Worm (Caenorhabditis elegans) whole organism, L1 larva: ENCODE data around the gene islo-1.

ENCODE experiments used
- C04F5.9 ChIP-seq: sonication (generic microtip); optimal IDR thresholded peaks from 2 replicates; lab custom pipeline; 2016; ENCODE audit warnings: missing genetic modification characterization, missing compliant biosample characterization
- C16A3.4 ChIP-seq: fragments of 150-350 bp; optimal IDR thresholded peaks from 2 replicates; lab custom pipeline; 2014; ENCODE audit warnings: missing biosample characterization, missing genetic modification characterization
- C34B4.2 ChIP-seq: sonication (generic microtip); optimal IDR thresholded peaks from 2 replicates; lab custom pipeline; 2017; ENCODE audit warnings: mild to moderate bottlenecking, missing genetic modification characterization, missing compliant biosample characterization
- aha-1 ChIP-seq: fragments of 150-350 bp; optimal IDR thresholded peaks from 2 replicates; lab custom pipeline; 2014; ENCODE audit warnings: missing biosample characterization, missing genetic modification characterization
- ama-1 ChIP-seq: fragments of 150-350 bp; optimal IDR thresholded peaks from 2 replicates; lab custom pipeline; 2014
- blmp-1 ChIP-seq: fragments of 150-350 bp; optimal IDR thresholded peaks from 2 replicates; lab custom pipeline; 2014; ENCODE audit warnings: missing biosample characterization, missing genetic modification characterization
- ceh-63 ChIP-seq: fragments of 200-800 bp; sonication (Bioruptor generic); optimal IDR thresholded peaks from 2 replicates; lab custom pipeline; 2018; ENCODE audit warnings: mild to moderate bottlenecking, missing genetic modification characterization, missing compliant biosample characterization
- ceh-8 ChIP-seq: fragments of 200-800 bp; sonication (Bioruptor generic); optimal IDR thresholded peaks from 2 replicates; lab custom pipeline; 2018; ENCODE audit warnings: mild to moderate bottlenecking, missing genetic modification characterization, moderate library complexity, missing compliant biosample characterization
- ceh-82 ChIP-seq, 3 experiments: fragments of 150-350 bp in 1 of 3; sonication (generic microtip) in 2 of 3; optimal IDR thresholded peaks; 2 replicates each; lab custom pipeline; 2014 to 2017; ENCODE audit warnings: missing biosample characterization in 3 of 3, missing genetic modification characterization in 3 of 3
- ceh-88 ChIP-seq: fragments of 200-800 bp; sonication (Bioruptor generic); IDR thresholded peaks from 2 replicates; pipeline ENCODE4 v1.3.6; 2022; ENCODE audit warnings: missing genetic modification characterization, missing compliant biosample characterization
- efl-1 ChIP-seq, 4 experiments: fragments of 150-350 bp; optimal IDR thresholded peaks in 3 of 4; peaks in 1 of 4; 1 replicate in 1 of 4; 2 replicates in 3 of 4; lab custom pipeline; 2014; ENCODE audit warnings: missing biosample characterization in 2 of 4, missing genetic modification characterization in 2 of 4, missing genetic modification reagents in 2 of 4
- egl-13 ChIP-seq: sonication (generic microtip); optimal IDR thresholded peaks from 2 replicates; lab custom pipeline; 2016; ENCODE audit warnings: missing genotype, missing genetic modification reagents, missing genetic modification characterization, missing compliant biosample characterization
- elt-2 ChIP-seq: sonication (generic microtip); optimal IDR thresholded peaks from 2 replicates; lab custom pipeline; 2016; ENCODE audit warnings: missing genetic modification characterization, mild to moderate bottlenecking, inconsistent platforms, missing compliant biosample characterization, missing genetic modification reagents
- fkh-10 ChIP-seq: sonication (generic microtip); optimal IDR thresholded peaks from 2 replicates; lab custom pipeline; 2017; ENCODE audit warnings: missing biosample characterization, missing genetic modification reagents, missing genetic modification characterization
- fkh-4 ChIP-seq: sonication (generic microtip); optimal IDR thresholded peaks from 2 replicates; lab custom pipeline; 2016; ENCODE audit warnings: missing compliant biosample characterization, missing genetic modification characterization, borderline replicate concordance
- fkh-8 ChIP-seq: sonication (generic microtip); optimal IDR thresholded peaks from 2 replicates; lab custom pipeline; 2016; ENCODE audit warnings: mild to moderate bottlenecking, missing genetic modification characterization, missing compliant biosample characterization
- fos-1 ChIP-seq: fragments of 150-350 bp; optimal IDR thresholded peaks from 2 replicates; lab custom pipeline; 2014; ENCODE audit warnings: missing biosample characterization, missing genetic modification characterization
- grh-1 ChIP-seq: fragments of 200-800 bp; sonication (Bioruptor generic); IDR thresholded peaks from 2 replicates; pipeline ENCODE4 v1.3.6; 2022; ENCODE audit warnings: missing genetic modification reagents, missing genetic modification characterization, missing compliant biosample characterization
- hlh-17 ChIP-seq: fragments of 200-800 bp; sonication (Bioruptor generic); optimal IDR thresholded peaks from 2 replicates; lab custom pipeline; 2018; ENCODE audit warnings: missing genetic modification characterization, mild to moderate bottlenecking, missing compliant biosample characterization, moderate library complexity, borderline replicate concordance
- hlh-4 ChIP-seq: sonication (generic microtip); optimal IDR thresholded peaks from 2 replicates; lab custom pipeline; 2016; ENCODE audit warnings: mild to moderate bottlenecking, missing genetic modification characterization, missing compliant biosample characterization
- hpl-2 ChIP-seq: fragments of 150-350 bp; optimal IDR thresholded peaks from 2 replicates; lab custom pipeline; 2014; ENCODE audit warnings: missing biosample characterization, missing genetic modification reagents, missing genetic modification characterization
- irx-1 ChIP-seq: sonication (generic microtip); optimal IDR thresholded peaks from 2 replicates; lab custom pipeline; 2016; ENCODE audit warnings: missing genetic modification characterization, missing compliant biosample characterization
- isw-1 ChIP-seq: fragments of 200-800 bp; sonication (Bioruptor generic); IDR thresholded peaks from 2 replicates; pipeline ENCODE4 v1.3.6; 2022; ENCODE audit warnings: missing genetic modification characterization, missing compliant biosample characterization
- lin-14 ChIP-seq: fragments of 200-800 bp; sonication (Bioruptor generic); optimal IDR thresholded peaks from 2 replicates; lab custom pipeline; 2018; ENCODE audit warnings: mild to moderate bottlenecking, missing genetic modification characterization, moderate library complexity, missing compliant biosample characterization
- lin-15B ChIP-seq: fragments of 150-350 bp; sonication (generic microtip); optimal IDR thresholded peaks from 3 replicates; lab custom pipeline; 2014; ENCODE audit warnings: missing biosample characterization, missing genetic modification characterization
- lin-35 ChIP-seq, 2 experiments: fragments of 150-350 bp; optimal IDR thresholded peaks; 2 replicates each; lab custom pipeline; 2014; ENCODE audit warnings: missing biosample characterization in 2 of 2, missing genetic modification characterization in 2 of 2, missing genetic modification reagents in 2 of 2
- lin-39 ChIP-seq: fragments of 150-350 bp; optimal IDR thresholded peaks from 2 replicates; lab custom pipeline; 2014; ENCODE audit warnings: missing biosample characterization, missing genetic modification reagents, missing genetic modification characterization
- lir-3 ChIP-seq: sonication (generic microtip); optimal IDR thresholded peaks from 2 replicates; lab custom pipeline; 2016; ENCODE audit warnings: mild to moderate bottlenecking, missing genetic modification characterization, moderate library complexity, missing compliant biosample characterization; ENCODE audit not compliant: poor library complexity
- mef-2 ChIP-seq: fragments of 150-350 bp; optimal IDR thresholded peaks from 2 replicates; lab custom pipeline; 2014; ENCODE audit warnings: missing biosample characterization, missing genetic modification characterization
- mep-1 ChIP-seq: fragments of 150-350 bp; optimal IDR thresholded peaks from 2 replicates; lab custom pipeline; 2014; ENCODE audit warnings: missing biosample characterization, missing genetic modification characterization
- nhr-11 ChIP-seq: fragments of 150-350 bp; optimal IDR thresholded peaks from 2 replicates; lab custom pipeline; 2014; ENCODE audit warnings: missing biosample characterization, missing genetic modification characterization
- nhr-12 ChIP-seq: sonication (generic microtip); optimal IDR thresholded peaks from 2 replicates; lab custom pipeline; 2017; ENCODE audit warnings: missing biosample characterization, missing genetic modification characterization
- nhr-19 ChIP-seq: fragments of 200-800 bp; sonication (Bioruptor generic); conservative IDR thresholded peaks from 2 replicates; pipeline ENCODE4 v1.3.6; 2022; ENCODE audit warnings: missing genetic modification characterization, missing compliant biosample characterization
- nhr-20 ChIP-seq: sonication (generic microtip); optimal IDR thresholded peaks from 2 replicates; lab custom pipeline; 2016; ENCODE audit warnings: mild to moderate bottlenecking, missing genetic modification characterization, missing compliant biosample characterization
- nhr-237 ChIP-seq: fragments of 150-350 bp; optimal IDR thresholded peaks from 2 replicates; lab custom pipeline; 2014; ENCODE audit warnings: missing biosample characterization, missing genetic modification characterization
- nhr-47 ChIP-seq: sonication (generic microtip); optimal IDR thresholded peaks from 2 replicates; lab custom pipeline; 2016; ENCODE audit warnings: mild to moderate bottlenecking, missing genetic modification characterization, moderate library complexity, missing compliant biosample characterization
- nhr-71 ChIP-seq: sonication (generic microtip); optimal IDR thresholded peaks from 2 replicates; lab custom pipeline; 2016; ENCODE audit warnings: mild to moderate bottlenecking, missing genetic modification characterization, moderate library complexity, missing compliant biosample characterization
- nhr-77 ChIP-seq: fragments of 150-350 bp; optimal IDR thresholded peaks from 2 replicates; lab custom pipeline; 2014; ENCODE audit warnings: missing biosample characterization, missing genetic modification characterization
- pag-3 ChIP-seq: sonication (generic microtip); optimal IDR thresholded peaks from 2 replicates; lab custom pipeline; 2017; ENCODE audit warnings: missing genetic modification characterization, mild to moderate bottlenecking, missing compliant biosample characterization, antibody characterized with exemption, borderline replicate concordance; ENCODE audit not compliant: insufficient read depth
- pqm-1 ChIP-seq: sonication (generic microtip); optimal IDR thresholded peaks from 3 replicates; lab custom pipeline; 2017; ENCODE audit warnings: missing biosample characterization, missing genetic modification characterization
- rnt-1 ChIP-seq: sonication (generic microtip); optimal IDR thresholded peaks from 2 replicates; lab custom pipeline; 2016; ENCODE audit warnings: mild to moderate bottlenecking, missing genetic modification characterization, moderate library complexity, missing compliant biosample characterization
- snpc-4 ChIP-seq: fragments of 150-350 bp; optimal IDR thresholded peaks from 2 replicates; lab custom pipeline; 2014; ENCODE audit warnings: missing biosample characterization, missing genetic modification characterization
- snu-23 ChIP-seq: sonication (generic microtip); optimal IDR thresholded peaks from 2 replicates; lab custom pipeline; 2016; ENCODE audit warnings: missing genetic modification characterization, missing compliant biosample characterization
- sptf-1 ChIP-seq: fragments of 150-350 bp; optimal IDR thresholded peaks from 2 replicates; lab custom pipeline; 2014; ENCODE audit warnings: missing biosample characterization, missing genetic modification characterization
- swsn-7 ChIP-seq: sonication (generic microtip); optimal IDR thresholded peaks from 2 replicates; lab custom pipeline; 2016; ENCODE audit warnings: missing genetic modification characterization, missing compliant biosample characterization
- tlp-1 ChIP-seq: fragments of 150-350 bp; optimal IDR thresholded peaks from 2 replicates; lab custom pipeline; 2014; ENCODE audit warnings: missing biosample characterization, missing genetic modification characterization
- unc-130 ChIP-seq: fragments of 150-350 bp; optimal IDR thresholded peaks from 2 replicates; lab custom pipeline; 2017; ENCODE audit warnings: missing biosample characterization, missing genetic modification characterization, inconsistent platforms
- unc-86 ChIP-seq: sonication (generic microtip); optimal IDR thresholded peaks from 2 replicates; lab custom pipeline; 2016; ENCODE audit warnings: missing genetic modification characterization, missing compliant biosample characterization
- unc-98 ChIP-seq: fragments of 200-800 bp; sonication (Bioruptor generic); IDR thresholded peaks from 2 replicates; pipeline ENCODE4 v1.3.6; 2022; ENCODE audit warnings: missing genetic modification characterization, missing compliant biosample characterization
- vab-15 ChIP-seq: sonication (generic microtip); optimal IDR thresholded peaks from 2 replicates; lab custom pipeline; 2017; ENCODE audit warnings: missing genotype, mild to moderate bottlenecking, missing genetic modification characterization, missing compliant biosample characterization
- zip-4 ChIP-seq: fragments of 200-800 bp; sonication (Bioruptor generic); optimal IDR thresholded peaks from 2 replicates; lab custom pipeline; 2018; ENCODE audit warnings: mild to moderate bottlenecking, missing genetic modification characterization, moderate library complexity, missing compliant biosample characterization
- ztf-11 ChIP-seq, 2 experiments: sonication (generic microtip); optimal IDR thresholded peaks; 2 replicates each; lab custom pipeline; 2016 to 2017; ENCODE audit warnings: missing genetic modification characterization in 2 of 2, missing biosample characterization in 1 of 2, missing compliant biosample characterization in 1 of 2
- ztf-4 ChIP-seq: fragments of 150-350 bp; optimal IDR thresholded peaks from 2 replicates; lab custom pipeline; 2014; ENCODE audit warnings: missing biosample characterization, missing genetic modification characterization

islo-1 gene

DNA sequence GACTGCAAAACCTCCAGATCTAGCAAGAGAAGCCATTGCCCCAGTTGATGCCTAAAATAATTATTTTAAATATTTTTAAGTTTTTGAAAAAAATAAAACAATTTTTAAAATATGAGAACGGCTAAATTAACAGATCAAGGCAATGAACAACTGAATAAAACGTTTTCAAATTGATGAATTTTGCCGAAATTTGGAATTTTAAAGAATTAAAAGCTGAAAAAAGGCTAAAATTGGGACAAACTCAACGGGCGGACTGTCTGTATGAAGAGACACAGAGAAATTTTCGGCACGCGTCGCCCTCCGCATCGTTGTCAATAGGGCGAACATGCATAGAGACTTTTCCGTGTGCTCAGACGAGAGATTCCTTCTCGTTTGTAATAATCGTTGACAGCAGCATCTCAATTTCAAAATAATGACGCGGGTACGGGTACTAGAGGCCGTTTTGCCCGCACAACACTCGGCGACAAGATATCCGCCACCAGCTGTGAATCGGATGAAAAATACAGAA lies at the start of gene islo-1, which contains the start of gene isp-1:
TSS of gene islo-1 (plus strand) at position 385 of the 508 bp plus-strand sequence.
TSS of gene isp-1 (minus strand) at position 51 of the 508 bp plus-strand sequence.
- peak; percentile 69 to 77 for TF ChIP-seq lin-35 (GFP tag; optimal IDR thresholded peaks at IDR 0.05; lab: Kevin White, UChicago)
- TF ChIP-seq nhr-71 (tag; lab: Kevin White, UChicago): peak; percentile 60
- TF ChIP-seq ztf-11 (tag; optimal IDR thresholded peaks at IDR 0.05; lab: Kevin White, UChicago): no peak
- TF ChIP-seq snu-23: peak; percentile 60
- no peak for TF ChIP-seq mef-2
- no peak for TF ChIP-seq elt-2 (tag; lab: Kevin White, UChicago)
- no peak for TF ChIP-seq ceh-88 (GFP tag; lab: Robert Waterston, UW)
- TF ChIP-seq rnt-1 (tag; lab: Kevin White, UChicago): peak; percentile 56
- no peak for TF ChIP-seq nhr-19
- TF ChIP-seq blmp-1 (tag; lab: Kevin White, UChicago): peak; percentile 36
- peak; percentile 74 for TF ChIP-seq C16A3.4 (tag; lab: Kevin White, UChicago)
- TF ChIP-seq hpl-2 (GFP tag; lab: Kevin White, UChicago): no peak
- no peak for TF ChIP-seq lin-39 (tag; lab: Kevin White, UChicago)
- no peak for TF ChIP-seq hlh-4
- TF ChIP-seq snpc-4 (tag; lab: Kevin White, UChicago): peak; percentile 6
- TF ChIP-seq ceh-82 (tag; optimal IDR thresholded peaks at IDR 0.05; lab: Kevin White, UChicago): peak in 2 of 3 experiments; percentile 28 to 75
- TF ChIP-seq nhr-11 (tag; lab: Kevin White, UChicago): no peak
- peak; percentile 34 for TF ChIP-seq irx-1
- TF ChIP-seq pag-3 (tag; lab: Kevin White, UChicago): no peak
- TF ChIP-seq unc-98: no peak
- peak; percentile 24 for TF ChIP-seq swsn-7 (tag; lab: Kevin White, UChicago)
- TF ChIP-seq tlp-1 (tag; lab: Kevin White, UChicago): no peak
- TF ChIP-seq fkh-10 (GFP tag; lab: Kevin White, UChicago): no peak
- no peak for TF ChIP-seq aha-1 (tag; lab: Kevin White, UChicago)
- no peak for TF ChIP-seq grh-1
- TF ChIP-seq unc-86 (tag; lab: Kevin White, UChicago): no peak
- peak; percentile 48 to 71 for TF ChIP-seq efl-1 (optimal IDR thresholded peaks at IDR 0.05; lab: Kevin White, UChicago)
- peak in 1 of 2 experiments; percentile 61 for TF ChIP-seq efl-1 (GFP tag; optimal IDR thresholded peaks at IDR 0.05 in 1 of 2; lab: Kevin White, UChicago)
- TF ChIP-seq lin-15B (tag; lab: Kevin White, UChicago): peak; percentile 77
- TF ChIP-seq fkh-8 (tag; lab: Kevin White, UChicago): peak; percentile 1
- TF ChIP-seq isw-1: peak; percentile 8; the same call in 1 of the 2 replicates
- no peak for TF ChIP-seq nhr-237 (tag; lab: Kevin White, UChicago)
- TF ChIP-seq nhr-77: peak; percentile 63
- no peak for TF ChIP-seq nhr-12 (tag; lab: Kevin White, UChicago)
- no peak for TF ChIP-seq ceh-63
- no peak for TF ChIP-seq C34B4.2 (tag; lab: Kevin White, UChicago)
- TF ChIP-seq pqm-1 (tag; lab: Kevin White, UChicago): no peak
- TF ChIP-seq C04F5.9 (tag; lab: Kevin White, UChicago): no peak
- TF ChIP-seq nhr-47 (tag; lab: Kevin White, UChicago): peak; percentile 43
- no peak for TF ChIP-seq fos-1 (tag; lab: Kevin White, UChicago)
- TF ChIP-seq zip-4 (GFP tag; lab: Kevin White, UChicago): no peak
- no peak for TF ChIP-seq hlh-17 (GFP tag; lab: Kevin White, UChicago)
- TF ChIP-seq ztf-4 (tag; lab: Kevin White, UChicago): no peak
- TF ChIP-seq fkh-4 (tag; lab: Kevin White, UChicago): no peak
- no peak for TF ChIP-seq egl-13
- TF ChIP-seq mep-1 (tag; lab: Kevin White, UChicago): peak; percentile 63
- TF ChIP-seq ama-1 (lab: Kevin White, UChicago): no peak
- TF ChIP-seq lir-3 (tag; lab: Kevin White, UChicago): no peak
- peak; percentile 52 for TF ChIP-seq nhr-20 (tag; lab: Kevin White, UChicago)
- TF ChIP-seq lin-14 (GFP tag; lab: Kevin White, UChicago): peak; percentile 65
- peak; percentile 33 for TF ChIP-seq unc-130 (tag; lab: Kevin White, UChicago)
- TF ChIP-seq sptf-1: no peak
- no peak for TF ChIP-seq ceh-8 (GFP tag; lab: Kevin White, UChicago)
- no peak for TF ChIP-seq vab-15 (tag; lab: Kevin White, UChicago)
